Fruit fly (Drosophila melanogaster) whole organism, embryonic: ENCODE results near the gene CG14100.

ENCODE experiments used
- Atf6 ChIP-seq: fragments of 200-800 bp; sonication (Bioruptor generic); IDR thresholded peaks from 2 replicates; pipeline ENCODE4 v1.3.6; 2022; ENCODE audit warnings: missing biosample characterization, missing genetic modification characterization
- Bdp1 ChIP-seq: fragments of 200-800 bp; sonication (Bioruptor generic); optimal IDR thresholded peaks from 3 replicates; lab custom pipeline; 2016; ENCODE audit warnings: missing biosample characterization, missing genetic modification characterization
- CG10147 ChIP-seq: fragments of 200-800 bp; sonication (Bioruptor generic); optimal IDR thresholded peaks from 2 replicates; lab custom pipeline; 2019; ENCODE audit warnings: missing biosample characterization, mild to moderate bottlenecking, missing genetic modification characterization, moderate library complexity
- CG1024 ChIP-seq: fragments of 200-800 bp; sonication (Bioruptor generic); IDR thresholded peaks from 2 replicates; pipeline ENCODE4 v1.3.6; 2022; ENCODE audit warnings: missing biosample characterization, missing genetic modification characterization
- CG11456 ChIP-seq: fragments of 200-800 bp; sonication (Bioruptor generic); IDR thresholded peaks from 3 replicates; pipeline ENCODE4 v1.3.6; 2022; ENCODE audit warnings: missing biosample characterization, missing genetic modification characterization
- CG12744 ChIP-seq: fragments of 200-800 bp; sonication (Bioruptor generic); optimal IDR thresholded peaks from 2 replicates; lab custom pipeline; 2016; ENCODE audit warnings: missing biosample characterization, missing genetic modification characterization
- CG13123 ChIP-seq: fragments of 200-800 bp; sonication (Bioruptor generic); optimal IDR thresholded peaks from 2 replicates; lab custom pipeline; 2016; ENCODE audit warnings: missing biosample characterization, missing genetic modification characterization
- CG13424 ChIP-seq: fragments of 200-800 bp; sonication (Bioruptor generic); optimal IDR thresholded peaks from 2 replicates; lab custom pipeline; 2019; ENCODE audit warnings: missing biosample characterization, mild to moderate bottlenecking, missing genetic modification characterization, moderate library complexity
- CG13775 ChIP-seq: fragments of 200-800 bp; sonication (Bioruptor generic); optimal IDR thresholded peaks from 3 replicates; lab custom pipeline; 2017; ENCODE audit warnings: missing biosample characterization, mild to moderate bottlenecking, missing genetic modification characterization
- CG14050 ChIP-seq: fragments of 200-800 bp; sonication (Bioruptor generic); IDR thresholded peaks from 3 replicates; pipeline ENCODE4 v1.3.6; 2022; ENCODE audit warnings: missing biosample characterization, missing genetic modification characterization
- CG14441 ChIP-seq: fragments of 200-800 bp; sonication (Bioruptor generic); IDR thresholded peaks from 2 replicates; pipeline ENCODE4 v1.3.6; 2022; ENCODE audit warnings: missing biosample characterization, missing genetic modification characterization
- CG16779 ChIP-seq: fragments of 200-800 bp; sonication (Bioruptor generic); IDR thresholded peaks from 2 replicates; pipeline ENCODE4 v1.3.6; 2022; ENCODE audit warnings: missing biosample characterization, missing genetic modification characterization
- CG17328 ChIP-seq: fragments of 200-800 bp; sonication (Bioruptor generic); IDR thresholded peaks from 2 replicates; pipeline ENCODE4 v1.3.6; 2022; ENCODE audit warnings: missing biosample characterization, missing genetic modification characterization
- CG17359 ChIP-seq: fragments of 200-800 bp; sonication (Bioruptor generic); optimal IDR thresholded peaks from 3 replicates; lab custom pipeline; 2018; ENCODE audit warnings: missing biosample characterization, mild to moderate bottlenecking, missing genetic modification characterization, moderate library complexity
- CG17612 ChIP-seq: fragments of 200-800 bp; sonication (Bioruptor generic); IDR thresholded peaks from 2 replicates; pipeline ENCODE4 v1.3.6; 2022; ENCODE audit warnings: missing biosample characterization, missing genetic modification characterization
- CG32767 ChIP-seq: fragments of 200-800 bp; sonication (Bioruptor generic); IDR thresholded peaks from 2 replicates; pipeline ENCODE4 v1.3.6; 2022; ENCODE audit warnings: missing biosample characterization, missing genetic modification characterization
- CG3726 ChIP-seq: fragments of 200-800 bp; sonication (Bioruptor generic); IDR thresholded peaks from 3 replicates; pipeline ENCODE4, ENCODE4 v1.3.6; 2022; ENCODE audit warnings: missing biosample characterization, missing genetic modification characterization
- CG4820 ChIP-seq: fragments of 200-800 bp; sonication (Bioruptor generic); optimal IDR thresholded peaks from 3 replicates; lab custom pipeline; 2016; ENCODE audit warnings: missing biosample characterization, missing genetic modification characterization
- CG7271 ChIP-seq: fragments of 200-800 bp; sonication (Bioruptor generic); optimal IDR thresholded peaks from 2 replicates; lab custom pipeline; 2018; ENCODE audit warnings: missing biosample characterization, mild to moderate bottlenecking, missing genetic modification characterization, moderate library complexity
- CG8359 ChIP-seq: fragments of 200-800 bp; sonication (Bioruptor generic); optimal IDR thresholded peaks from 2 replicates; lab custom pipeline; 2017; ENCODE audit warnings: missing biosample characterization, mild to moderate bottlenecking, missing genetic modification characterization, borderline replicate concordance
- CG8944 ChIP-seq: fragments of 200-800 bp; sonication (Bioruptor generic); optimal IDR thresholded peaks from 3 replicates; lab custom pipeline; 2016; ENCODE audit warnings: missing biosample characterization, missing genetic modification characterization
- D19A ChIP-seq: fragments of 200-800 bp; optimal IDR thresholded peaks from 3 replicates; lab custom pipeline; 2019; ENCODE audit warnings: missing biosample characterization, mild to moderate bottlenecking, missing genetic modification characterization, moderate library complexity
- Dll ChIP-seq: fragments of 200-800 bp; sonication (Bioruptor generic); IDR thresholded peaks from 4 replicates; pipeline ENCODE4 v1.3.6; 2022; ENCODE audit warnings: missing biosample characterization, missing genetic modification characterization; ENCODE audit not compliant: partially characterized antibody
- Doc2 ChIP-seq: fragments of 200-800 bp; sonication (Bioruptor generic); IDR thresholded peaks from 2 replicates; pipeline ENCODE4 v1.3.6; 2022; ENCODE audit warnings: missing biosample characterization, missing genetic modification characterization
- Hmr ChIP-seq: fragments of 200-800 bp; sonication (Bioruptor generic); optimal IDR thresholded peaks from 3 replicates; lab custom pipeline; 2017; ENCODE audit warnings: mild to moderate bottlenecking, missing biosample characterization, missing genetic modification reagents, missing genetic modification characterization
- Hmx ChIP-seq: fragments of 200-800 bp; sonication (Bioruptor generic); optimal IDR thresholded peaks from 2 replicates; lab custom pipeline; 2016; ENCODE audit warnings: missing biosample characterization, missing genetic modification characterization
- NC2α ChIP-seq: fragments of 200-800 bp; sonication (Bioruptor generic); optimal IDR thresholded peaks from 2 replicates; lab custom pipeline; 2016; ENCODE audit warnings: missing biosample characterization, missing genetic modification characterization
- Rfx ChIP-seq: fragments of 200-800 bp; sonication (Bioruptor generic); IDR thresholded peaks from 2 replicates; pipeline ENCODE4 v1.3.6; 2022; ENCODE audit warnings: missing biosample characterization, missing genetic modification characterization
- Trl ChIP-seq, 3 experiments: fragments of >200 bp in 2 of 3; fragments of 200-800 bp in 1 of 3; sonication (Bioruptor generic) in 1 of 3; optimal IDR thresholded peaks; 2 replicates in 1 of 3; 3 replicates in 2 of 3; lab custom pipeline; 2016 to 2017; ENCODE audit warnings: missing biosample characterization in 1 of 3, missing genetic modification characterization in 1 of 3
- caup ChIP-seq: fragments of 200-800 bp; sonication (Bioruptor generic); optimal IDR thresholded peaks from 3 replicates; lab custom pipeline; 2017; ENCODE audit warnings: missing biosample characterization, mild to moderate bottlenecking, missing genetic modification characterization, moderate library complexity; ENCODE audit not compliant: severe bottlenecking
- chinmo ChIP-seq: fragments of 200-800 bp; sonication (Bioruptor generic); IDR thresholded peaks from 4 replicates; pipeline ENCODE4 v1.3.6; 2022; ENCODE audit warnings: missing biosample characterization, missing genetic modification characterization; ENCODE audit not compliant: partially characterized antibody
- dan ChIP-seq: fragments of 200-800 bp; sonication (Bioruptor generic); IDR thresholded peaks from 2 replicates; pipeline ENCODE4 v1.3.6; 2022; ENCODE audit warnings: missing biosample characterization, missing genetic modification characterization
- ftz-f1 ChIP-seq: fragments of 200-800 bp; sonication (Bioruptor generic); optimal IDR thresholded peaks from 2 replicates; lab custom pipeline; 2016; ENCODE audit warnings: missing biosample characterization, missing genetic modification characterization
- gem ChIP-seq: fragments of 200-800 bp; sonication (Bioruptor generic); optimal IDR thresholded peaks from 2 replicates; lab custom pipeline; 2019; ENCODE audit warnings: missing biosample characterization, mild to moderate bottlenecking, missing genetic modification characterization, moderate library complexity
- grn ChIP-seq: fragments of 200-800 bp; sonication (Bioruptor generic); optimal IDR thresholded peaks from 3 replicates; lab custom pipeline; 2017; ENCODE audit warnings: missing biosample characterization, missing genetic modification characterization
- gsb ChIP-seq: fragments of 200-800 bp; sonication (Bioruptor generic); IDR thresholded peaks from 2 replicates; pipeline ENCODE4 v1.3.6; 2022; ENCODE audit warnings: missing biosample characterization, missing genetic modification characterization
- her ChIP-seq: fragments of 200-800 bp; sonication (Bioruptor generic); optimal IDR thresholded peaks from 2 replicates; lab custom pipeline; 2016; ENCODE audit warnings: missing biosample characterization, missing genetic modification characterization
- insv ChIP-seq, 2 experiments: fragments of 200-800 bp; sonication (Bioruptor generic); optimal IDR thresholded peaks; 3 replicates each; lab custom pipeline; 2016 to 2018; ENCODE audit warnings: missing biosample characterization in 2 of 2, missing genetic modification characterization in 2 of 2
- jing ChIP-seq: fragments of 200-800 bp; sonication (Bioruptor generic); optimal IDR thresholded peaks from 2 replicates; lab custom pipeline; 2018; ENCODE audit warnings: missing biosample characterization, mild to moderate bottlenecking, missing genetic modification characterization
- oc ChIP-seq: fragments of 200-800 bp; sonication (Bioruptor generic); optimal IDR thresholded peaks from 2 replicates; lab custom pipeline; 2018; ENCODE audit warnings: missing biosample characterization, mild to moderate bottlenecking, missing genetic modification characterization, moderate library complexity
- p53 ChIP-seq: fragments of 200-800 bp; sonication (Bioruptor generic); optimal IDR thresholded peaks from 2 replicates; lab custom pipeline; 2016; ENCODE audit warnings: missing biosample characterization, missing genetic modification characterization
- run ChIP-seq: fragments of 200-800 bp; sonication (Bioruptor generic); optimal IDR thresholded peaks from 3 replicates; lab custom pipeline; 2018; ENCODE audit warnings: missing biosample characterization, mild to moderate bottlenecking, missing genetic modification characterization
- schlank ChIP-seq: fragments of 200-800 bp; sonication (Bioruptor generic); optimal IDR thresholded peaks from 2 replicates; lab custom pipeline; 2018; ENCODE audit warnings: missing biosample characterization, mild to moderate bottlenecking, missing genetic modification characterization
- sisA ChIP-seq: fragments of 200-800 bp; sonication (Bioruptor generic); IDR thresholded peaks from 2 replicates; pipeline ENCODE4 v1.3.6; 2022; ENCODE audit warnings: missing biosample characterization, missing genetic modification characterization
- sqz ChIP-seq: fragments of 200-800 bp; sonication (Bioruptor generic); optimal IDR thresholded peaks from 3 replicates; lab custom pipeline; 2018; ENCODE audit warnings: missing biosample characterization, mild to moderate bottlenecking, missing genetic modification characterization
- trem ChIP-seq: fragments of 200-800 bp; optimal IDR thresholded peaks from 3 replicates; lab custom pipeline; 2019; ENCODE audit warnings: missing biosample characterization, mild to moderate bottlenecking, missing genetic modification characterization, moderate library complexity
- tup ChIP-seq: fragments of 200-800 bp; sonication (Bioruptor generic); optimal IDR thresholded peaks from 2 replicates; lab custom pipeline; 2016; ENCODE audit warnings: missing biosample characterization, mild to moderate bottlenecking, missing genetic modification characterization, moderate library complexity
- tx ChIP-seq: fragments of 200-800 bp; sonication (Bioruptor generic); optimal IDR thresholded peaks from 2 replicates; lab custom pipeline; 2016; ENCODE audit warnings: missing biosample characterization, missing genetic modification characterization
- z ChIP-seq: fragments of 200-800 bp; sonication (Bioruptor generic); IDR thresholded peaks from 3 replicates; pipeline ENCODE4 v1.3.6; 2022; ENCODE audit warnings: missing biosample characterization, missing genetic modification characterization

The CG14100 gene

dm6 chr3L:19632766-19633632 is 42.7 kb upstream of the CG14100 start:
- TF ChIP-seq CG17359 (tag; lab: Kevin White, UChicago), result peak; percentile 42
- no peak for TF ChIP-seq CG1024 (GFP tag; lab: Robert Waterston, UW)
- peak; percentile 82; the same call in 3 of the 4 replicates for TF ChIP-seq chinmo (GFP tag; lab: Robert Waterston, UW)
- TF ChIP-seq insv (GFP tag; optimal IDR thresholded peaks at IDR 0.05; lab: Kevin White, UChicago), result peak in 1 of 2 experiments; percentile 3
- peak; percentile 66 for TF ChIP-seq CG14441 (GFP tag; lab: Robert Waterston, UW)
- TF ChIP-seq CG12744 (GFP tag; lab: Kevin White, UChicago), result peak; percentile 25
- peak; percentile 54 for TF ChIP-seq CG13775 (GFP tag; lab: Kevin White, UChicago)
- peak; percentile 58 for TF ChIP-seq sisA (GFP tag; lab: Robert Waterston, UW)
- TF ChIP-seq p53 (GFP tag; lab: Kevin White, UChicago), result no peak
- TF ChIP-seq CG17328, result no peak
- TF ChIP-seq oc (tag; lab: Kevin White, UChicago), result peak; percentile 17
- no peak for TF ChIP-seq NC2α (GFP tag; lab: Kevin White, UChicago)
- TF ChIP-seq Doc2 (GFP tag; lab: Robert Waterston, UW), result no peak
- peak; percentile 21 for TF ChIP-seq her (GFP tag; lab: Kevin White, UChicago)
- TF ChIP-seq D19A, result peak; percentile 37
- TF ChIP-seq Hmx (GFP tag; lab: Kevin White, UChicago), result no peak
- TF ChIP-seq CG7271 (tag; lab: Kevin White, UChicago), result no peak
- TF ChIP-seq Dll (GFP tag; lab: Robert Waterston, UW), result no peak; the same call in 3 of the 4 replicates
- TF ChIP-seq grn, result no peak
- peak; percentile 70 for TF ChIP-seq gem
- no peak for TF ChIP-seq z (GFP tag; lab: Robert Waterston, UW)
- no peak for TF ChIP-seq tup (GFP tag; lab: Kevin White, UChicago)
- TF ChIP-seq Atf6 (GFP tag; lab: Robert Waterston, UW), result peak; percentile 71
- no peak for TF ChIP-seq Bdp1
- peak; percentile 31 for TF ChIP-seq tx (GFP tag; lab: Kevin White, UChicago)
- no peak for TF ChIP-seq sqz (GFP tag; lab: Kevin White, UChicago)
- TF ChIP-seq Trl (optimal IDR thresholded peaks at IDR 0.05; lab: Kevin White, UChicago), result peak; percentile 71 to 79
- TF ChIP-seq Trl (GFP tag; optimal IDR thresholded peaks at IDR 0.05; lab: Kevin White, UChicago), result no peak
- peak; percentile 54 for TF ChIP-seq CG14050 (GFP tag; lab: Robert Waterston, UW)
- TF ChIP-seq dan, result no peak
- TF ChIP-seq Hmr, result peak; percentile 69
- no peak for TF ChIP-seq CG8359 (GFP tag; lab: Kevin White, UChicago)
- peak; percentile 59; the same call in 1 of the 2 replicates for TF ChIP-seq CG16779 (GFP tag; lab: Robert Waterston, UW)
- TF ChIP-seq Rfx (GFP tag; lab: Robert Waterston, UW), result peak; percentile 87
- TF ChIP-seq gsb (GFP tag; lab: Robert Waterston, UW), result no peak
- TF ChIP-seq CG4820 (GFP tag; lab: Kevin White, UChicago), result peak; percentile 16
- TF ChIP-seq run (tag; lab: Kevin White, UChicago), result no peak
- TF ChIP-seq CG3726 (GFP tag; lab: Robert Waterston, UW), result no peak
- TF ChIP-seq CG13424 (tag; lab: Kevin White, UChicago), result peak; percentile 56
- TF ChIP-seq CG13123 (GFP tag; lab: Kevin White, UChicago), result peak; percentile 21
- no peak for TF ChIP-seq CG8944 (GFP tag; lab: Kevin White, UChicago)
- TF ChIP-seq ftz-f1 (GFP tag; lab: Kevin White, UChicago), result peak; percentile 45
- peak; percentile 44 for TF ChIP-seq schlank
- TF ChIP-seq CG17612 (GFP tag; lab: Robert Waterston, UW), result peak; percentile 24; the same call in 1 of the 2 replicates
- no peak for TF ChIP-seq CG11456
- TF ChIP-seq jing (GFP tag; lab: Kevin White, UChicago), result peak; percentile 10
- TF ChIP-seq caup, result peak; percentile 69
- TF ChIP-seq CG10147 (GFP tag; lab: Kevin White, UChicago), result peak; percentile 47
- peak; percentile 55; the same call in 1 of the 2 replicates for TF ChIP-seq CG32767
- no peak for TF ChIP-seq trem
